Worm (Caenorhabditis elegans): ENCODE results near the gene sru-28.

Gene sru-28

DNA sequence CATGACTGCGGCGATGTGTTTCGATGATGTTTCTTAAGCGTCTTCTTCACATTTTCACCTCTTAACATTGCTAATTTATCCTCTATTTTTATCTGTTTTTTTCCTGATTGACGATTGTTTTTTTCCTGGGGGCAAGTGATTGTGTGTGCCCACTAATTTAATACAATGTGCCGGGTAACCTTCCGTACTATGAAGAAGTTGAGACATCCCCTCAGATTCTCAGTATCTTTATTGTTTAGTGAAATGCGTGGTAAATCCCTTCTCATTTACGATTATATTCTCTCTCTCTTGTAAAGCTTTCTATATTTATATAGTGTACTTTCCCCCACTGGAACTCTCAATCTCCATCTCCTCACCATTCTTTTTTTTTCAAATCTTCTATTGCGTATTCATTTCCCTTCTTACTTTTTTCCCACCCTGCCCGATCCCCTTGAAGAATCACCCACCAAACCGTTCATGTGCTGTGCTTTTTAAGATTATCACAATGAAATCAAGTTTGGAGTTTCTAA, 29.8 kb upstream of the sru-28 start:
- TF ChIP-seq ces-1 (GFP tag; optimal IDR thresholded peaks at IDR 0.05) (no peak), nhr-28 (tag; optimal IDR thresholded peaks at IDR 0.05) (no peak), elt-3 (tag; optimal IDR thresholded peaks at IDR 0.05) (no peak), nhr-2 (tag; optimal IDR thresholded peaks at IDR 0.05) (no peak), lsy-2 (tag; optimal IDR thresholded peaks at IDR 0.05) (no peak), hlh-1 (tag; optimal IDR thresholded peaks at IDR 0.05) (no peak), unc-120 (tag; optimal IDR thresholded peaks at IDR 0.05; ENCODE audit: poor library complexity, severe bottlenecking) (no peak), nhr-237 (tag; optimal IDR thresholded peaks at IDR 0.05) (no peak), tbx-8 (GFP tag; optimal IDR thresholded peaks at IDR 0.05) (no peak), mls-2 (tag; optimal IDR thresholded peaks at IDR 0.05) (no peak), flh-1 (GFP tag; optimal IDR thresholded peaks at IDR 0.05) (no peak), blmp-1 (tag; optimal IDR thresholded peaks at IDR 0.05) (no peak), bed-3 (GFP tag; optimal IDR thresholded peaks at IDR 0.05) (no peak), mep-1 (tag; optimal IDR thresholded peaks at IDR 0.05) (no peak), cnd-1 (tag; optimal IDR thresholded peaks at IDR 0.05) (no peak), pha-4 (tag; optimal IDR thresholded peaks at IDR 0.05) (no peak), ceh-39 (tag; optimal IDR thresholded peaks at IDR 0.05) (no peak), sem-2 (GFP tag; optimal IDR thresholded peaks at IDR 0.05) (no peak), lin-32 (GFP tag; optimal IDR thresholded peaks at IDR 0.05) (no peak)

DNA sequence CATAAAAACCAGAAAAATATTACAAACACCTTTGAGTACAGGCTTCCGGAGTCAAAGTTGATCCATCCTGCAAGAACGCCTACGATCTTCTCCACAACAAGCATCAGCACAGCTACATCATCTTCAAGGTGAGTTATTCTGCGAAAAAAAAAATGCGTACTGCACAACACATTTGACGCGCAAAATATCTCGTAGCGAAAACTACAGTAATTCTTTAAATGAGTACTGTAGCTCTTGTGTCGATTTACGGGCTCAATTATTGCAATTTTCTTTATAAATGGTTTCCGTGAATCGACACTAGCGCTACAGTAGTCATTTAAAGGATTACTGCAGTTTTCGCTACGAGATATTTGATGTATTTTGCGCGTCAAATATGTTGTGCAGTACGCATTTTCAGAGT, 29.3 kb upstream of the sru-28 start:
- TF ChIP-seq ces-1 (GFP tag; optimal IDR thresholded peaks at IDR 0.05), result no peak

DNA sequence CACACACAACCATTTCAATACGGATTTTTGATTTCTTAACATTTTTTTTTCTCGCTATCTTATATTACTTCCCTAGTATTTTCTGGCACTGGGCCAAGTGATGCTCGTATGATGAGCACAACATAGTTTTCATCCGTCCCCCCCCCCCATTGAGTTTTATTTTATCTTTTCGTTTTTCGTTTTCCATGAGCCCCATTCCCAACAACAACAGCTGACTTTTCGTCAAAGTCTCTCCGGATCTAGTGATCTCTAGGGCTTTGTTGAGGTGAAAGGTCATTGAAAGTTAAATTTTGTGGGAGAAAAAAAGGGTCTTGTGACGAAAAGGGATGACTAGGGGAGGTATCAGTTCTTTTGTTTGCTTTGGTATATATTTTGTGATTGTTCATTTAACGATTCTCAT, 25.3 kb upstream of the sru-28 start:
- TF ChIP-seq hlh-1 (tag; optimal IDR thresholded peaks at IDR 0.05) (peak; percentile 69), ceh-39 (tag; optimal IDR thresholded peaks at IDR 0.05) (no peak)

DNA sequence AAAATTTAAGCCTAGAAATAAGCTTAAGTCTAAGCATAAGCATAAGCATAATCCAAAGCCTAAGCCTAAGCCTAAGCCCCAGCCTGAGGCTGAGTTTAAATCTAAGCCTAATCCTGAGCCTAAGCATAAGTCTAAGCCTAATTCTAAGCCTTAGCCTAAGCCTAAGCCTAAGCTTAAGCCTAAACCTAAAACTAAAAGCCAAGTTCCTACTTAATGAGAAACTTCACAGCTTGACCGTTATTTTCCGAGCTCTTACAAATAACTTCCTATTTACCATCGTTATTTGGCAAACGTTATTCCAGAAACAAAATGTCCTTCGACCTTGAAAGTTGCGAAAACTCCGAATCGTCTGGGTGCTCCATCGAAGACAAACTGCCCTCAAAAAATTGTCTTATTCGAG, 24.4 kb upstream of the sru-28 start, which contains the start of gene C38C3.4:
Gene C38C3.4, plus strand, starts transcription at position 301 of the 400 bp plus-strand sequence.
- TF ChIP-seq snpc-4 (tag; optimal IDR thresholded peaks at IDR 0.05), result no peak
- no peak for TF ChIP-seq drap-1 (GFP tag; optimal IDR thresholded peaks at IDR 0.05)
- no peak for TF ChIP-seq unc-120 (tag; optimal IDR thresholded peaks at IDR 0.05; ENCODE audit: poor library complexity, severe bottlenecking)
- no peak for TF ChIP-seq ceh-83 (GFP tag; optimal IDR thresholded peaks at IDR 0.05)
- no peak for TF ChIP-seq blmp-1 (tag; optimal IDR thresholded peaks at IDR 0.05)
- TF ChIP-seq M03D4.4 (tag; optimal IDR thresholded peaks at IDR 0.05), result no peak
- no peak for TF ChIP-seq nhr-2 (tag; optimal IDR thresholded peaks at IDR 0.05)
- no peak for TF ChIP-seq ceh-39 (tag; optimal IDR thresholded peaks at IDR 0.05)
- TF ChIP-seq bed-3 (GFP tag; optimal IDR thresholded peaks at IDR 0.05), result no peak
- TF ChIP-seq tbx-8 (GFP tag; optimal IDR thresholded peaks at IDR 0.05), result no peak
- TF ChIP-seq nhr-237 (tag; optimal IDR thresholded peaks at IDR 0.05), result no peak
- no peak for TF ChIP-seq unc-62 (GFP tag; optimal IDR thresholded peaks at IDR 0.05)
- TF ChIP-seq elt-1 (tag; optimal IDR thresholded peaks at IDR 0.05; ENCODE audit: borderline replicate concordance, insufficient read depth), result no peak
- no peak for TF ChIP-seq nhr-12 (tag; optimal IDR thresholded peaks at IDR 0.05)
- no peak for TF ChIP-seq pha-4 (tag; optimal IDR thresholded peaks at IDR 0.05)
- TF ChIP-seq ces-1 (GFP tag; optimal IDR thresholded peaks at IDR 0.05), result no peak
- TF ChIP-seq hlh-1 (tag; optimal IDR thresholded peaks at IDR 0.05), result no peak
- no peak for TF ChIP-seq nhr-76 (tag; optimal IDR thresholded peaks at IDR 0.05)

DNA sequence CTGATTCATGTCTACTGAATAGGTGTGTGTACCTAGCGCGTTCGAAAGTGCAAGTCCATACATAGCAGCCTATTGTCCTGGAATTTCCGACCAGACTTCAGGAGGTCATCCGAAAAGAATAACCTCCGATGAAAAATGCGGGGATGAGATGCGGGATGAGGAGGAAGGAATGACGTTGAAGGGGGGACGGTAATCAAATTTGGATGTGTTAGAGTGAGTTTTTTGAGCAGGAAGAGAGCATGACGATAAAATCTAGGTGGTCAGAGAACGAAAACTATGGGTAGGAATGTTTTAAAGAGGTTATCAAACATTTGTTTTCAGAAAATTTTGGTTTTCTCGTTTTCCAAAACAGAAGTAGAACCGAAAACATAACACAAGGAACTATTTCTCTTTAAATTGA, 20.1 kb upstream of the sru-28 start:
- no peak for TF ChIP-seq ham-2 (GFP tag; optimal IDR thresholded peaks at IDR 0.05)
- TF ChIP-seq elt-1 (tag; optimal IDR thresholded peaks at IDR 0.05; ENCODE audit: borderline replicate concordance, insufficient read depth), result no peak
- TF ChIP-seq nhr-28 (tag; optimal IDR thresholded peaks at IDR 0.05), result no peak
- no peak for TF ChIP-seq blmp-1 (tag; optimal IDR thresholded peaks at IDR 0.05)
- TF ChIP-seq unc-39 (tag; optimal IDR thresholded peaks at IDR 0.05), result no peak
- TF ChIP-seq lsy-2 (tag; optimal IDR thresholded peaks at IDR 0.05), result no peak
- TF ChIP-seq ceh-43 (GFP tag; optimal IDR thresholded peaks at IDR 0.05), result no peak
- TF ChIP-seq unc-62 (GFP tag; optimal IDR thresholded peaks at IDR 0.05), result no peak
- TF ChIP-seq snpc-4 (tag; optimal IDR thresholded peaks at IDR 0.05), result no peak
- no peak for TF ChIP-seq elt-3 (tag; optimal IDR thresholded peaks at IDR 0.05)
- TF ChIP-seq zip-8 (tag; optimal IDR thresholded peaks at IDR 0.05), result no peak
